Fruit fly (Drosophila melanogaster) whole organism, embryonic: ENCODE data around the gene eys.

Experiments
- Ada2b ChIP-seq: fragments of 200-800 bp; sonication (Bioruptor generic); IDR thresholded peaks from 2 replicates; pipeline ENCODE4 v1.3.6; 2022; ENCODE audit warnings: missing biosample characterization, missing genetic modification characterization
- C15 ChIP-seq: fragments of 200-800 bp; sonication (Bioruptor generic); IDR thresholded peaks from 3 replicates; pipeline ENCODE4 v1.3.6; 2022; ENCODE audit warnings: missing biosample characterization, missing genetic modification characterization
- CG11504 ChIP-seq: fragments of 200-800 bp; sonication (Bioruptor generic); optimal IDR thresholded peaks from 3 replicates; lab custom pipeline; 2019; ENCODE audit warnings: missing biosample characterization, mild to moderate bottlenecking, missing genetic modification characterization, moderate library complexity
- CG12391 ChIP-seq: fragments of 200-800 bp; sonication (Bioruptor generic); optimal IDR thresholded peaks from 3 replicates; lab custom pipeline; 2018; ENCODE audit warnings: missing biosample characterization, mild to moderate bottlenecking, missing genetic modification characterization, moderate library complexity
- CG12659 ChIP-seq: fragments of 200-800 bp; sonication (Bioruptor generic); optimal IDR thresholded peaks from 3 replicates; lab custom pipeline; 2017; ENCODE audit warnings: mild to moderate bottlenecking, missing biosample characterization, missing genetic modification reagents, missing genetic modification characterization
- CG12744 ChIP-seq: fragments of 200-800 bp; sonication (Bioruptor generic); optimal IDR thresholded peaks from 2 replicates; lab custom pipeline; 2016; ENCODE audit warnings: missing biosample characterization, missing genetic modification characterization
- CG13296 ChIP-seq: fragments of 200-800 bp; sonication (Bioruptor generic); optimal IDR thresholded peaks from 3 replicates; lab custom pipeline; 2018; ENCODE audit warnings: missing biosample characterization, mild to moderate bottlenecking, missing genetic modification characterization
- CG15011 ChIP-seq: fragments of 200-800 bp; sonication (Bioruptor generic); optimal IDR thresholded peaks from 3 replicates; lab custom pipeline; 2018; ENCODE audit warnings: missing biosample characterization, mild to moderate bottlenecking, missing genetic modification characterization
- CG15269 ChIP-seq: fragments of 200-800 bp; sonication (Bioruptor generic); optimal IDR thresholded peaks from 2 replicates; lab custom pipeline; 2018; ENCODE audit warnings: missing biosample characterization, mild to moderate bottlenecking, missing genetic modification characterization, moderate library complexity
- CG16813 ChIP-seq: fragments of 200-800 bp; sonication (Bioruptor generic); IDR thresholded peaks from 3 replicates; pipeline ENCODE4 v1.3.6; 2022; ENCODE audit warnings: missing biosample characterization, missing genetic modification characterization; ENCODE audit not compliant: partially characterized antibody
- CG1832 ChIP-seq: fragments of 200-800 bp; sonication (Bioruptor generic); optimal IDR thresholded peaks from 2 replicates; lab custom pipeline; 2017; ENCODE audit warnings: missing biosample characterization, mild to moderate bottlenecking, missing genetic modification characterization, inconsistent platforms
- CG18764 ChIP-seq: fragments of 200-800 bp; sonication (Bioruptor generic); optimal IDR thresholded peaks from 3 replicates; lab custom pipeline; 2016; ENCODE audit warnings: missing biosample characterization, missing genetic modification characterization
- CG2712 ChIP-seq: fragments of 200-800 bp; optimal IDR thresholded peaks from 3 replicates; lab custom pipeline; 2019; ENCODE audit warnings: missing biosample characterization, mild to moderate bottlenecking, missing genetic modification characterization, moderate library complexity
- CG30403 ChIP-seq: fragments of 200-800 bp; sonication (Bioruptor generic); optimal IDR thresholded peaks from 3 replicates; lab custom pipeline; 2016; ENCODE audit warnings: missing biosample characterization, missing genetic modification characterization
- CG34224 ChIP-seq: fragments of 200-800 bp; sonication (Bioruptor generic); IDR thresholded peaks from 3 replicates; pipeline ENCODE4 v1.3.6; 2022; ENCODE audit warnings: missing biosample characterization, missing genetic modification characterization; ENCODE audit not compliant: partially characterized antibody
- CG6654 ChIP-seq: fragments of 200-800 bp; sonication (Bioruptor generic); optimal IDR thresholded peaks from 2 replicates; lab custom pipeline; 2017; ENCODE audit warnings: missing biosample characterization, mild to moderate bottlenecking, missing genetic modification characterization
- CG8290 ChIP-seq, 3 experiments: fragments of 200-800 bp; sonication (Bioruptor generic); optimal IDR thresholded peaks; 2 replicates each; lab custom pipeline; 2016 to 2019; ENCODE audit warnings: missing biosample characterization in 3 of 3, missing genetic modification characterization in 3 of 3, mild to moderate bottlenecking in 2 of 3, moderate library complexity in 1 of 3
- D19B ChIP-seq: fragments of 200-800 bp; sonication (Bioruptor generic); optimal IDR thresholded peaks from 2 replicates; lab custom pipeline; 2017; ENCODE audit warnings: missing biosample characterization, mild to moderate bottlenecking, missing genetic modification characterization
- Deaf1 ChIP-seq: fragments of 200-800 bp; optimal IDR thresholded peaks from 3 replicates; lab custom pipeline; 2019; ENCODE audit warnings: missing biosample characterization, mild to moderate bottlenecking, missing genetic modification characterization, moderate library complexity
- Dek ChIP-seq: fragments of 200-800 bp; sonication (Bioruptor generic); optimal IDR thresholded peaks from 3 replicates; lab custom pipeline; 2019; ENCODE audit warnings: missing biosample characterization, mild to moderate bottlenecking, missing genetic modification characterization, moderate library complexity
- Hr39 ChIP-seq: fragments of >200 bp; optimal IDR thresholded peaks from 2 replicates; lab custom pipeline; 2017
- Hsf ChIP-seq: fragments of 200-800 bp; sonication (Bioruptor generic); optimal IDR thresholded peaks from 3 replicates; lab custom pipeline; 2016; ENCODE audit warnings: missing biosample characterization, missing genetic modification characterization
- Max ChIP-seq: fragments of 200-800 bp; sonication (Bioruptor generic); optimal IDR thresholded peaks from 2 replicates; lab custom pipeline; 2016; ENCODE audit warnings: missing biosample characterization, mild to moderate bottlenecking, missing genetic modification characterization
- Nf-YB ChIP-seq: fragments of 200-800 bp; sonication (Bioruptor generic); optimal IDR thresholded peaks from 3 replicates; lab custom pipeline; 2019; ENCODE audit warnings: missing biosample characterization, mild to moderate bottlenecking, missing genetic modification characterization, moderate library complexity
- Nf-YC ChIP-seq: fragments of 200-800 bp; optimal IDR thresholded peaks from 3 replicates; lab custom pipeline; 2019; ENCODE audit warnings: missing biosample characterization, mild to moderate bottlenecking, missing genetic modification characterization, moderate library complexity
- Pdp1 ChIP-seq, 2 experiments: fragments of 200-800 bp; sonication (Bioruptor generic); optimal IDR thresholded peaks; 3 replicates each; lab custom pipeline; 2016; ENCODE audit warnings: missing biosample characterization in 2 of 2, missing genetic modification characterization in 2 of 2, mild to moderate bottlenecking in 1 of 2, moderate library complexity in 1 of 2
- Ptx1 ChIP-seq: fragments of 200-800 bp; sonication (Bioruptor generic); IDR thresholded peaks from 2 replicates; pipeline ENCODE4 v1.3.6; 2022; ENCODE audit warnings: missing biosample characterization, missing genetic modification characterization
- TFAM ChIP-seq: fragments of 200-800 bp; sonication (Bioruptor generic); optimal IDR thresholded peaks from 2 replicates; lab custom pipeline; 2017; ENCODE audit warnings: missing biosample characterization, missing genetic modification characterization, inconsistent platforms
- ash1 ChIP-seq: fragments of 200-800 bp; sonication (Bioruptor generic); optimal IDR thresholded peaks from 2 replicates; lab custom pipeline; 2018; ENCODE audit warnings: missing biosample characterization, mild to moderate bottlenecking, missing genetic modification characterization
- br ChIP-seq: fragments of >200 bp; optimal IDR thresholded peaks from 2 replicates; lab custom pipeline; 2017
- ewg ChIP-seq: fragments of 200-800 bp; sonication (Bioruptor generic); optimal IDR thresholded peaks from 3 replicates; lab custom pipeline; 2017; ENCODE audit warnings: mild to moderate bottlenecking, missing biosample characterization, missing genetic modification reagents, missing genetic modification characterization
- fu2 ChIP-seq: fragments of 200-800 bp; sonication (Bioruptor generic); optimal IDR thresholded peaks from 2 replicates; lab custom pipeline; 2016; ENCODE audit warnings: missing biosample characterization, missing genetic modification characterization
- gcm ChIP-seq: fragments of 200-800 bp; sonication (Bioruptor generic); optimal IDR thresholded peaks from 2 replicates; lab custom pipeline; 2019; ENCODE audit warnings: missing biosample characterization, mild to moderate bottlenecking, missing genetic modification characterization, moderate library complexity
- hb ChIP-seq: fragments of 200-800 bp; sonication (Bioruptor generic); IDR thresholded peaks from 3 replicates; pipeline ENCODE4 v1.3.6; 2022; ENCODE audit warnings: missing biosample characterization, missing genetic modification characterization; ENCODE audit not compliant: partially characterized antibody
- nerfin-1 ChIP-seq: fragments of 200-800 bp; sonication (Bioruptor generic); optimal IDR thresholded peaks from 3 replicates; lab custom pipeline; 2019; ENCODE audit warnings: missing biosample characterization, mild to moderate bottlenecking, missing genetic modification characterization, moderate library complexity
- pita ChIP-seq: fragments of 200-800 bp; sonication (Bioruptor generic); optimal IDR thresholded peaks from 2 replicates; lab custom pipeline; 2017; ENCODE audit warnings: missing biosample characterization, mild to moderate bottlenecking, missing genetic modification characterization
- ranshi ChIP-seq: fragments of 200-800 bp; sonication (Bioruptor generic); IDR thresholded peaks from 2 replicates; pipeline ENCODE4 v1.3.6; 2022; ENCODE audit warnings: missing biosample characterization, missing genetic modification characterization
- ro ChIP-seq: fragments of 200-800 bp; sonication (Bioruptor generic); IDR thresholded peaks from 2 replicates; pipeline ENCODE4 v1.3.6; 2022; ENCODE audit warnings: missing biosample characterization, missing genetic modification characterization
- sens-2 ChIP-seq: fragments of 200-800 bp; sonication (Bioruptor generic); IDR thresholded peaks from 2 replicates; pipeline ENCODE4 v1.3.6; 2022; ENCODE audit warnings: missing biosample characterization, missing genetic modification characterization
- tgo ChIP-seq: fragments of 200-800 bp; sonication (Bioruptor generic); IDR thresholded peaks from 3 replicates; pipeline ENCODE4 v1.3.6; 2022; ENCODE audit warnings: missing biosample characterization, missing genetic modification characterization
- ttk ChIP-seq: fragments of 200-800 bp; sonication (Bioruptor generic); IDR thresholded peaks from 2 replicates; pipeline ENCODE4 v2.1.2; 2022; ENCODE audit warnings: missing biosample characterization, missing genetic modification characterization
- usp ChIP-seq: fragments of >200 bp; optimal IDR thresholded peaks from 2 replicates; lab custom pipeline; 2017; ENCODE audit warnings: missing biosample characterization, missing genetic modification characterization
- vvl ChIP-seq: fragments of 200-800 bp; sonication (Bioruptor generic); IDR thresholded peaks from 2 replicates; pipeline ENCODE4 v1.3.6; 2022; ENCODE audit warnings: missing biosample characterization, missing genetic modification characterization

The eys gene

dm6 chr2L:2398459-2398858, 87.0 kb downstream of the eys start (continued):
- TF ChIP-seq CG15011 (no peak), CG16813 (GFP tag; lab: Robert Waterston, UW) (no peak), Hsf (GFP tag; lab: Kevin White, UChicago) (no peak), CG15269 (tag; lab: Kevin White, UChicago) (peak; percentile 16), nerfin-1 (tag; lab: Kevin White, UChicago) (no peak), Ptx1 (0 out of 2 replicates have a peak, but pooled peaks have one; percentile 16), vvl (peak; percentile 30; the same call in 1 of the 2 replicates), CG30403 (GFP tag; lab: Kevin White, UChicago) (no peak), sens-2 (GFP tag; lab: Robert Waterston, UW) (no peak), fu2 (no peak), CG18764 (GFP tag; lab: Kevin White, UChicago) (no peak), gcm (GFP tag; lab: Kevin White, UChicago) (no peak), tgo (no peak), D19B (no peak), CG6654 (GFP tag; lab: Kevin White, UChicago) (no peak), usp (GFP tag; lab: Kevin White, UChicago) (no peak), Dek (tag; lab: Kevin White, UChicago) (no peak), br (lab: Kevin White, UChicago) (no peak), Pdp1 (GFP tag; optimal IDR thresholded peaks at IDR 0.05; lab: Kevin White, UChicago) (no peak), CG13296 (no peak), TFAM (no peak), CG8290 (GFP tag; optimal IDR thresholded peaks at IDR 0.05; lab: Kevin White, UChicago) (no peak), CG8290 (tag; optimal IDR thresholded peaks at IDR 0.05; lab: Kevin White, UChicago) (no peak), CG34224 (GFP tag; lab: Robert Waterston, UW) (no peak), ranshi (0 out of 2 replicates have a peak, but pooled peaks have one; percentile 22), pita (GFP tag; lab: Kevin White, UChicago) (no peak), ttk (GFP tag; lab: Robert Waterston, UW) (peak; percentile 6; the same call in 1 of the 2 replicates), CG12744 (no peak), C15 (GFP tag; lab: Robert Waterston, UW) (no peak), CG11504 (peak; percentile 45), ro (GFP tag; lab: Robert Waterston, UW) (no peak), CG2712 (peak; percentile 12), CG12391 (no peak), Max (GFP tag; lab: Kevin White, UChicago) (no peak), Ada2b (GFP tag; lab: Robert Waterston, UW) (0 out of 2 replicates have a peak, but pooled peaks have one; percentile 5), Hr39 (lab: Kevin White, UChicago) (no peak)

- TF ChIP-seq Deaf1 (tag; lab: Kevin White, UChicago), result peak; percentile 64
- no peak for TF ChIP-seq CG12659 (GFP tag; lab: Kevin White, UChicago)
- TF ChIP-seq ewg (GFP tag; lab: Kevin White, UChicago), result peak; percentile 84
- TF ChIP-seq Nf-YC, result peak; percentile 96
- TF ChIP-seq hb, result 0 out of 3 replicates have a peak, but pooled peaks have one; percentile 39
- TF ChIP-seq ash1 (GFP tag; lab: Kevin White, UChicago), result no peak
- TF ChIP-seq CG1832 (GFP tag; lab: Kevin White, UChicago), result peak; percentile 1
- peak; percentile 91 for TF ChIP-seq Nf-YB (GFP tag; lab: Kevin White, UChicago)
Measured at dm6 chr2L:2399897-2400296, 88.4 kb downstream of the eys start, which contains the start of gene VGlut. Gene VGlut (plus strand): TSS chr2L:2400295.
